Fruit fly (Drosophila melanogaster): Measurements from ENCODE around the gene Snoo.

dm6 chr2L:7878372-7878771, 105.6 kb downstream of the Snoo start:
- TF ChIP-seq odd (GFP tag; optimal IDR thresholded peaks at IDR 0.05), result no peak
- TF ChIP-seq CG14667 (GFP tag; IDR thresholded peaks at IDR 0.05), result no peak

Data from whole organism, embryonic.